Fruit fly (Drosophila melanogaster): ENCODE data around the gene CG43999.
A peak's percentile ranks its signal among the peaks of the same experiment; 100 is the strongest.

The CG43999 gene

dm6 chr3R:23920387-23920786 is 8.4 kb downstream of the CG43999 start:
- TF ChIP-seq noc (tag; optimal IDR thresholded peaks at IDR 0.05) = no peak

- no peak for TF ChIP-seq noc (tag; optimal IDR thresholded peaks at IDR 0.05)
Measured at dm6 chr3R:23919366-23919765, 9.4 kb downstream of the CG43999 start.

dm6 chr3R:23915967-23916366 is 12.8 kb downstream of the CG43999 start:
- TF ChIP-seq noc (tag; optimal IDR thresholded peaks at IDR 0.05) = no peak

dm6 chr3R:23915042-23915428 is 13.8 kb downstream of the CG43999 start:
- TF ChIP-seq noc (tag; optimal IDR thresholded peaks at IDR 0.05) = peak; percentile 18

dm6 chr3R:23914415-23915041 is 14.3 kb downstream of the CG43999 start:
- TF ChIP-seq noc (tag; optimal IDR thresholded peaks at IDR 0.05) = no peak

- TF ChIP-seq noc (tag; optimal IDR thresholded peaks at IDR 0.05) = no peak
Measured at dm6 chr3R:23912349-23912748, 16.5 kb downstream of the CG43999 start.

dm6 chr3R:23911073-23911690 is 17.6 kb downstream of the CG43999 start:
- TF ChIP-seq noc (tag; optimal IDR thresholded peaks at IDR 0.05) = no peak

dm6 chr3R:23910260-23910887 is 18.4 kb downstream of the CG43999 start:
- no peak for TF ChIP-seq noc (tag; optimal IDR thresholded peaks at IDR 0.05)

- TF ChIP-seq noc (tag; optimal IDR thresholded peaks at IDR 0.05) = no peak
Measured at dm6 chr3R:23909347-23909862, 19.4 kb downstream of the CG43999 start.

dm6 chr3R:23903425-23903824 is 25.4 kb downstream of the CG43999 start:
- no peak for TF ChIP-seq noc (tag; optimal IDR thresholded peaks at IDR 0.05)

dm6 chr3R:23902557-23902956 is 26.2 kb downstream of the CG43999 start:
- no peak for TF ChIP-seq noc (tag; optimal IDR thresholded peaks at IDR 0.05)

- TF ChIP-seq noc (tag; optimal IDR thresholded peaks at IDR 0.05) = no peak
Measured at dm6 chr3R:23902034-23902433, 26.8 kb downstream of the CG43999 start.

- TF ChIP-seq noc (tag; optimal IDR thresholded peaks at IDR 0.05) = no peak
Measured at dm6 chr3R:23900092-23900491, 28.7 kb downstream of the CG43999 start.

dm6 chr3R:23893460-23893859 is 35.3 kb downstream of the CG43999 start, which contains the start of gene tbrd-1:
tbrd-1 (minus strand) TSS chr3R:23893560.
- TF ChIP-seq noc (tag; optimal IDR thresholded peaks at IDR 0.05) = no peak

- TF ChIP-seq noc (tag; optimal IDR thresholded peaks at IDR 0.05) = no peak
Measured at dm6 chr3R:23890886-23891285, 37.9 kb downstream of the CG43999 start, which contains the start of gene TfIIA-S. TfIIA-S (minus strand) TSS chr3R:23891060.

dm6 chr3R:23889922-23890321 is 38.9 kb downstream of the CG43999 start, which contains the start of gene Pli:
Pli (minus strand) TSS chr3R:23890052.
- TF ChIP-seq noc (tag; optimal IDR thresholded peaks at IDR 0.05) = peak; percentile 39
